Worm (Caenorhabditis elegans) whole organism, dauer: ENCODE measurements around the gene faah-6.

ENCODE experiments used
- unc-62 ChIP-seq: sonication (generic microtip); optimal IDR thresholded peaks from 2 replicates; lab custom pipeline; 2017; ENCODE audit warnings: missing biosample characterization, missing genetic modification reagents, missing genetic modification characterization

The faah-6 gene

DNA sequence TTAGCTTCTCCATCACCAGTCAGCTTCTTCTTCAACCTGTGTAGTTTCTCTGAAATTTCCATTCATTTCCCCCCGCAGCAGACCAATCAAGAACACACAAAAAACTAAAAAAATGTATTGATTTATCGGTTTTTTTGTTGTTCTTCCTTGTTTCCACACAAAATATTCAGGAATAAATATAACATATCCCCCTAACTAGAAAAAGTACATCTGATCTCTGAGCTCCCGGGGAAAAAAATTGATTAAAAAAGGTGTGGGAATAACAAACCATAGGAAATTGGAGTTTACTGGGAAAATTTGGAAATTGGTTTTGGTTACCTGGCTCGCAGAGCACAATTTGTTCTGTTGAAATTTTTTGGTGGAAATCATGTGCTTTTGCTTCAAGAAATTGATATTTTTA, 44.7 kb downstream of the faah-6 start, which contains the start of gene Y41C4A.22:
Gene Y41C4A.22 (plus strand): TSS at position 301 of the 400 bp plus-strand sequence.
- no peak for TF ChIP-seq unc-62 (GFP tag; lab: Kevin White, UChicago)

DNA sequence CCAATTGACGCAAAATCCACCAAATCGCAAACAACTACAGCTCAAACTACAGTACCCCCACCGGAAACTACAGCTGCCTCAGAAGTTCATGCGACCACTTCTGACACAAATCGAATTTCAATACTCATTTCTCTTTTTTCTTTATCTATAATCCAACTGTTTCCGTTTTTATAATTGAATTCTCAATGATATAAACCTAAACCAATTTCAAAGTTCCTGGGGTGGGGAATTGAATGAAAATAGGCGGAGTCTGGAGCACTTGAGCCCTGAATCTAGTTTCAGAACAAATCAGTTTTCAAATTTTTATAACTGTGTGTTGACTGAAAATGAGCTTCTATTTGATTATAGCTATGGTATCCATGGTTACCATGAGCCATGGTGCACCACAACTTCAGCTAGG, 46.0 kb downstream of the faah-6 start, which contains the start of gene Y41C4A.6:
Gene Y41C4A.6 (plus strand): TSS at position 301 of the 400 bp plus-strand sequence.
- TF ChIP-seq unc-62 (GFP tag; lab: Kevin White, UChicago) = no peak

DNA sequence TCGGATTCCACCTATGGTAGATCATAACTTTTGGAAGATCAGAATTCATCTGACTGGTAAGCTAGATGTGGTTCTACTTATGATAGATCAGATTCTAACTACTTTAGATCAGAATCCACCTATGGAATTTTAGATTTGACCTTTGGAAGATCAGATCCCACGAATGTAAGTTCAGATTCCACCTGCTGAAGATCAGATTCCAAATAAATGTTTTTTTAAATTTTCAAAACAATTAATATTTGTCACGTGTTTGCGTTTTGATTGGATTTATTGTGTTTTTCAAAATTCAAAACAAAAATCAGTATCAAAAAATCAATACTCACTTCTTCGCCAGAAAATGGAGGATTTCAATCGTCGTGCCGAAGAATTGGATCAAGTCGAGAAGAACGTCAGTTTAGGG, 48.3 kb downstream of the faah-6 start, which contains the start of gene Y41C4A.7:
Gene Y41C4A.7 (plus strand): TSS at position 301 of the 400 bp plus-strand sequence.
- TF ChIP-seq unc-62 (GFP tag; lab: Kevin White, UChicago) = no peak

DNA sequence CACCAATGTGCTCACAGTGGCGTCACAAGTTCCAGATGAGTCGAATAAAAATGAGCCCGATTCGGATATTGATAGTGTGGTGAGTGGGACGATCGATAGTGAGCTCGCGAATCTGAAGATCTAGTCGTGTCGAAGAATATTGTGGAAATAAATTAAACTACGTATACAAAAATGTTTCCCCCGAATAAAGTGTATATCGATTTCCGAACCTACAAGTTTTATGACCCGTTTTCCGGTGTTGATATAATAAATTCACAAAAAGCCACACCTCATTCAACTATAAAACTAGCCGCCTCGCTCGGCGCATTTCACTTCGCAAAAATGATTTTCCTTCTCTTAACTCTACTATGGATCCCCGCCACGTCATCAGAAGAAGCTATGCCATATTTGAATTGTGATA, 49.7 kb downstream of the faah-6 start, which contains the start of gene pqn-84:
Gene pqn-84 (plus strand): TSS at position 301 of the 400 bp plus-strand sequence.
- no peak for TF ChIP-seq unc-62 (GFP tag; lab: Kevin White, UChicago)

DNA sequence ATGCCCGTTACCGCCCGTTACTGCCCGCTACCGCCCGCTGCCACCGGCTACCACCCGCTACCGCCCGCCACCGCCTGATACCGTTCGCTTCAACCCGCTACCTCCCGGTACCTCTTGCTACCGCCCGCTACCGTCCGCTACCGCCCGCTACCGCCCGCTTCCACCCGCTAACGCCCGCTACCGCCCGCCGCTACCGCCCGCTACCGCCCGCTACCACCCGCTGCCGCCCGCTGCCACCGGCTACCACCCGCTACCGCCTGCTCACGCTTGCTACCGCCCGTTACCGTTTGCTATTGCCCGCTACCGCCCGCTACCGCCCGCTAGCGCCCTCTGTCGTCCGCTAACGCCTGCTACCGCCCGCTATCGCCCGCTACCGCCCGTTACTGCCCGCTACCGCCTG, 51.6 kb downstream of the faah-6 start:
- TF ChIP-seq unc-62 (GFP tag; lab: Kevin White, UChicago) = no peak

DNA sequence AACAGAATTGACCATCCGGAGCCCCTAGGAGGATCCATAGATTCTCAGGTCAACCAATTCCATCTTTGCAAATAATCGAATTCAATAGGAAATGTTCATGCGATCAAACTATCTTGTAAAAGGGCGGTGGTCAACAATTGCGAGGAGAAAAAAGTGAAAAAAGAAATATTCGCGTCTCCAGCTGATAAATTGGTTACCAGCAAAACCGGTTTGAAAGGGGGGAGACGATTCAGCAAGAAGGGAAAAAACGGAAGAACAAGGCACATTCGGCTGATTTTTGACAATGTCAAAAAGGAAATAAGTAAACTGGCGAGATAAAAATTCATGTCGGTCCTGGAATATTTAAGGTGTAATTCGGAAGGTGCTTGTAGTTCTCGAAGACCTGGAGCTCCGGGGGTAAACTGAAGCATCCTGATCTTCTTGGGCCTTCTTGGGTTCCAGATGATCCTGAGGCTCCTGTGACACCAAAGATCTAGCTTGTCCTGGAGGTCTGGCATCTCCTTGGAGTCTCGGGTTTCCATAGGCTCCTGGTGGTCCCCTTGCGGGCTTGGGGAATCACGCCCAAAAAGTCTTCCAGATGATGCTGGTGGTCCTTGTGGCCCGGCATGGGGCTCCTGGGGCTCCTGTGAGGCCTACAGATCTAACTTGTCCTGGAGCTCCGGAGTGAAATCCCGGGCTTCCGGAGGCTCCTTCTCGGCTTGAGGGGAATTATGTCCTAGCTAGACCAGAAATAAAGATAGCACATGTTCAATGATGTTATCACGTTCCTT, 52.9 kb downstream of the faah-6 start:
- no peak for TF ChIP-seq unc-62 (GFP tag; lab: Kevin White, UChicago)

DNA sequence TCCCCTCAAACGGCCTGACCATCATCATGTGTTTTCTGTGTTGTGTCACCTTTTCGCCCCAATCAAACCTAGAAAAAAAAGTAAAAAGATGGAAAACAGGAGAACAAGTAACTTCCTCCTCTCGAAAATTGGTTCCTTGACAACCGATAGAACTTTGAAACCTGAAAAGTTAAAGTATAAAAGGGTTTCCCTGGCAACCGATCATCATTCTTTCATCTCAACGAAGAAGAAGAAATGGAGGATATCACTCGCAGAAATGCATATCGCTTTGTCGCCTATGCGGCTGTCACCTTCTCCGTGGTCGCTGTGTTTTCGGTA, 53.5 kb downstream of the faah-6 start, which contains the start of gene col-95:
Gene col-95 (plus strand): TSS at position 219 of the 318 bp plus-strand sequence.
- no peak for TF ChIP-seq unc-62 (GFP tag; lab: Kevin White, UChicago)

DNA sequence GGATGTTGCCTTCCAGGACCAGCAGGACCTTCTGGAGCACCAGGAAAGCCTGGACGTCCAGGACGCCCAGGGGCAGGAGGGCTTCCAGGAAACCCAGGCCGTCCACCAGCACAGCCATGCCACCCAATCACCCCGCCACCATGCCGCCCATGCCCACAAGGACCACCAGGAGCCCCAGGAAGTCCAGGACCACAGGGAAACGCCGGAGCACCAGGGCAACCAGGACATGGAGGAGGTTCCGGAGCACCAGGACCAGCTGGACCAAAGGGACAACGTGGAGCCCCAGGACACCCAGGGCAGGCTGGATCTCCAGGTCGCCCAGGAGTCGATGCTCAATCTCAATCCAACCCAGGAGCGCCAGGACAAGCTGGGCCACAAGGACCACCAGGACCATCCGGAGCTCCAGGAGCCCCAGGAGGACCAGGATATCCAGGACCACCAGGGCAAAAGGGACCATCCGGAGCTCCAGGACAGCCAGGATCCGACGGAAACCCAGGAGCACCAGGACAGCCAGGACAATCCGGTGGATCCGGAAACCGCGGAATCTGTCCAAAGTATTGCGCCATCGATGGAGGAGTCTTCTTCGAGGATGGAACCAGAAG, 54.2 kb downstream of the faah-6 start:
- no peak for TF ChIP-seq unc-62 (GFP tag; lab: Kevin White, UChicago)

DNA sequence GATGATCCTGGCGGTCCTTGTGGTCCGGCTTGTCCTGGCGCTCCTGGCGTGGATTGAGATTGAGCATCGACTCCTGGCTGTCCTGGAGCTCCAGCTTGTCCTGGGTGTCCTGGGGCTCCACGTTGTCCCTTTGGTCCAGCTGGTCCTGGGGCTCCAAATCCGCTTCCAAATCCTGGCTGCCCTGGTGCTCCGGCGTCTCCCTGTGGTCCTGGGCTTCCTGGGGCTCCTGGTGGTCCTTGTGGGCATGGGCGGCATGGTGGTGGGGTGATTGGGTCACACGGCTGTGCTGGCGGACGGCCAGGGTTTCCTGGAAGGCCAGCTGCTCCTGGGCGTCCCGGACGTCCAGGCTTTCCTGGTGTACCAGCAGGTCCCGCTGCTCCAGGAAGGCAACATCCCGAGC, 55.7 kb downstream of the faah-6 start:
- no peak for TF ChIP-seq unc-62 (GFP tag; lab: Kevin White, UChicago)
